Worm (Caenorhabditis elegans) whole organism, young adult: Measurements from ENCODE around the gene B0432.10.
"Not testable (repeated sequence)": the region's sequence is repeated elsewhere in the genome, so short reads cannot be mapped to it uniquely, and the experiment has no call there.

Experiments
- B0019.2 ChIP-seq: fragments of 200-800 bp; sonication (Bioruptor generic); conservative IDR thresholded peaks from 2 replicates; pipeline ENCODE4 v1.3.6; 2022; ENCODE audit warnings: missing genetic modification reagents, missing genetic modification characterization, missing compliant biosample characterization
- B0035.1 ChIP-seq: sonication (generic microtip); optimal IDR thresholded peaks from 2 replicates; lab custom pipeline; 2016; ENCODE audit warnings: missing genetic modification characterization, mild to moderate bottlenecking, missing compliant biosample characterization, missing genotype, missing genetic modification reagents
- B0336.3 ChIP-seq: fragments of 200-800 bp; sonication (Bioruptor generic); IDR thresholded peaks from 2 replicates; pipeline ENCODE4 v1.3.6; 2022; ENCODE audit warnings: missing genetic modification characterization, missing compliant biosample characterization
- D2030.7 ChIP-seq: fragments of 200-800 bp; sonication (Bioruptor generic); IDR thresholded peaks from 2 replicates; pipeline ENCODE4 v1.3.6; 2022; ENCODE audit warnings: missing genetic modification reagents, missing genetic modification characterization, missing compliant biosample characterization
- F37B4.10 ChIP-seq: fragments of 200-800 bp; sonication (Bioruptor generic); IDR thresholded peaks from 2 replicates; pipeline ENCODE4 v1.3.6; 2022; ENCODE audit warnings: missing genetic modification characterization, missing compliant biosample characterization
- F52B5.7 ChIP-seq: sonication (generic microtip); optimal IDR thresholded peaks from 2 replicates; lab custom pipeline; 2016; ENCODE audit warnings: mild to moderate bottlenecking, missing genetic modification characterization, missing compliant biosample characterization
- F55B11.4 ChIP-seq: sonication (generic microtip); optimal IDR thresholded peaks from 2 replicates; lab custom pipeline; 2016; ENCODE audit warnings: missing compliant biosample characterization, missing genetic modification characterization, borderline replicate concordance; ENCODE audit not compliant: insufficient read depth
- K12H6.12 ChIP-seq: fragments of 200-800 bp; sonication (Bioruptor generic); optimal IDR thresholded peaks from 2 replicates; lab custom pipeline; 2018; ENCODE audit warnings: mild to moderate bottlenecking, missing genetic modification characterization, missing compliant biosample characterization
- Y53G8AR.9 ChIP-seq: fragments of 200-800 bp; sonication (Bioruptor generic); conservative IDR thresholded peaks from 2 replicates; pipeline ENCODE4 v1.3.6; 2022; ENCODE audit warnings: missing genetic modification reagents, missing genetic modification characterization, missing compliant biosample characterization
- Y79H2A.3 ChIP-seq: fragments of 200-800 bp; sonication (Bioruptor generic); conservative IDR thresholded peaks from 2 replicates; pipeline ENCODE4 v1.3.6; 2022; ENCODE audit warnings: missing genetic modification reagents, missing genetic modification characterization, missing compliant biosample characterization
- aptf-3 ChIP-seq: fragments of 200-800 bp; sonication (Bioruptor generic); IDR thresholded peaks from 2 replicates; pipeline ENCODE4 v1.3.6; 2022; ENCODE audit warnings: missing genetic modification characterization, missing compliant biosample characterization
- atf-7 ChIP-seq: sonication (generic microtip); optimal IDR thresholded peaks from 2 replicates; lab custom pipeline; 2017; ENCODE audit warnings: mild to moderate bottlenecking, missing genetic modification characterization, missing compliant biosample characterization
- attf-6 ChIP-seq: fragments of 200-800 bp; sonication (Bioruptor generic); IDR thresholded peaks from 2 replicates; pipeline ENCODE4 v1.3.6; 2022; ENCODE audit warnings: missing genetic modification reagents, missing genetic modification characterization, missing compliant biosample characterization
- ceh-27 ChIP-seq: fragments of 200-800 bp; sonication (Bioruptor generic); optimal IDR thresholded peaks from 2 replicates; lab custom pipeline; 2018; ENCODE audit warnings: mild to moderate bottlenecking, missing genetic modification characterization, moderate library complexity, missing compliant biosample characterization
- ceh-58 ChIP-seq: fragments of 200-800 bp; sonication (Bioruptor generic); IDR thresholded peaks from 2 replicates; pipeline ENCODE4 v1.3.6; 2022; ENCODE audit warnings: missing genetic modification characterization, missing compliant biosample characterization
- dpff-1 ChIP-seq: sonication (generic microtip); optimal IDR thresholded peaks from 2 replicates; lab custom pipeline; 2017; ENCODE audit warnings: mild to moderate bottlenecking, missing genetic modification characterization, missing compliant biosample characterization
- fkh-3 ChIP-seq: sonication (generic microtip); optimal IDR thresholded peaks from 2 replicates; lab custom pipeline; 2016; ENCODE audit warnings: mild to moderate bottlenecking, missing genetic modification characterization, missing compliant biosample characterization
- gei-17 ChIP-seq: fragments of 200-800 bp; sonication (Bioruptor generic); optimal IDR thresholded peaks from 2 replicates; lab custom pipeline; 2018; ENCODE audit warnings: mild to moderate bottlenecking, missing genetic modification characterization, missing compliant biosample characterization
- him-1 ChIP-seq: sonication (generic microtip); optimal IDR thresholded peaks from 2 replicates; lab custom pipeline; 2016; ENCODE audit warnings: missing genotype, missing genetic modification reagents, missing genetic modification characterization, missing compliant biosample characterization
- hlh-12 ChIP-seq: sonication (generic microtip); optimal IDR thresholded peaks from 2 replicates; lab custom pipeline; 2016; ENCODE audit warnings: missing genetic modification characterization, missing compliant biosample characterization
- hmg-1.2 ChIP-seq: fragments of 200-800 bp; sonication (Bioruptor generic); IDR thresholded peaks from 2 replicates; pipeline ENCODE4 v1.3.6; 2022; ENCODE audit warnings: missing genetic modification reagents, missing genetic modification characterization, missing compliant biosample characterization
- hsf-1 ChIP-seq: fragments of 200-800 bp; sonication (Bioruptor generic); IDR thresholded peaks from 2 replicates; pipeline ENCODE4 v1.3.6; 2022; ENCODE audit warnings: missing genetic modification reagents, missing genetic modification characterization, missing compliant biosample characterization
- let-607 ChIP-seq, 2 experiments: fragments of 200-800 bp in 1 of 2; sonication (Bioruptor generic) in 1 of 2; sonication (generic microtip) in 1 of 2; optimal IDR thresholded peaks; 2 replicates each; lab custom pipeline; 2016 to 2018; ENCODE audit warnings: mild to moderate bottlenecking in 2 of 2, missing compliant biosample characterization in 2 of 2, missing genetic modification characterization in 2 of 2, moderate library complexity in 2 of 2, missing genotype in 1 of 2
- lsy-27 ChIP-seq: sonication (generic microtip); optimal IDR thresholded peaks from 2 replicates; lab custom pipeline; 2017; ENCODE audit warnings: missing genetic modification characterization, mild to moderate bottlenecking, missing compliant biosample characterization, antibody characterized with exemption, missing genotype, borderline replicate concordance; ENCODE audit not compliant: insufficient read depth
- madf-3 ChIP-seq: fragments of 200-800 bp; sonication (Bioruptor generic); IDR thresholded peaks from 2 replicates; pipeline ENCODE4 v1.3.6; 2022; ENCODE audit warnings: missing genetic modification reagents, missing genetic modification characterization, missing compliant biosample characterization
- mes-4 ChIP-seq: sonication (generic microtip); optimal IDR thresholded peaks from 2 replicates; lab custom pipeline; 2016; ENCODE audit warnings: missing genotype, missing genetic modification characterization, missing compliant biosample characterization
- nfyb-1 ChIP-seq: fragments of 200-800 bp; sonication (Bioruptor generic); IDR thresholded peaks from 2 replicates; pipeline ENCODE4 v1.3.6; 2022; ENCODE audit warnings: missing genetic modification reagents, missing genetic modification characterization, missing compliant biosample characterization
- nhr-90 ChIP-seq: sonication (generic microtip); optimal IDR thresholded peaks from 2 replicates; lab custom pipeline; 2016; ENCODE audit warnings: missing genotype, mild to moderate bottlenecking, missing genetic modification characterization, missing compliant biosample characterization
- pha-4 ChIP-seq: fragments of 150-350 bp; sonication (generic microtip); optimal IDR thresholded peaks from 2 replicates; lab custom pipeline; 2014; ENCODE audit warnings: missing biosample characterization, missing genetic modification reagents, missing genetic modification characterization
- repo-1 ChIP-seq: sonication (generic microtip); optimal IDR thresholded peaks from 2 replicates; lab custom pipeline; 2017; ENCODE audit warnings: mild to moderate bottlenecking, missing genetic modification characterization, missing compliant biosample characterization
- snpc-1.1 ChIP-seq: sonication (generic microtip); optimal IDR thresholded peaks from 2 replicates; lab custom pipeline; 2017; ENCODE audit warnings: missing genetic modification characterization, mild to moderate bottlenecking, missing compliant biosample characterization, antibody characterized with exemption, moderate library complexity, missing genotype, missing genetic modification reagents; ENCODE audit not compliant: insufficient read depth
- sptf-2 ChIP-seq: fragments of 200-800 bp; sonication (Bioruptor generic); optimal IDR thresholded peaks from 2 replicates; lab custom pipeline; 2018; ENCODE audit warnings: mild to moderate bottlenecking, missing genetic modification characterization, missing compliant biosample characterization
- zfh-2 ChIP-seq: fragments of 200-800 bp; sonication (Bioruptor generic); conservative IDR thresholded peaks from 2 replicates; pipeline ENCODE4 v1.3.6; 2022; ENCODE audit warnings: missing genetic modification reagents, missing genetic modification characterization, missing compliant biosample characterization
- ztf-22 ChIP-seq: fragments of 200-800 bp; sonication (Bioruptor generic); optimal IDR thresholded peaks from 2 replicates; lab custom pipeline; 2018; ENCODE audit warnings: mild to moderate bottlenecking, missing genetic modification characterization, moderate library complexity, missing compliant biosample characterization
- ztf-26 ChIP-seq: sonication (generic microtip); optimal IDR thresholded peaks from 2 replicates; lab custom pipeline; 2017; ENCODE audit warnings: missing genetic modification characterization, missing compliant biosample characterization
- ztf-28 ChIP-seq: fragments of 200-800 bp; sonication (Bioruptor generic); IDR thresholded peaks from 2 replicates; pipeline ENCODE4 v1.3.6; 2022; ENCODE audit warnings: missing genetic modification reagents, missing genetic modification characterization, missing compliant biosample characterization

B0432.10 gene

DNA sequence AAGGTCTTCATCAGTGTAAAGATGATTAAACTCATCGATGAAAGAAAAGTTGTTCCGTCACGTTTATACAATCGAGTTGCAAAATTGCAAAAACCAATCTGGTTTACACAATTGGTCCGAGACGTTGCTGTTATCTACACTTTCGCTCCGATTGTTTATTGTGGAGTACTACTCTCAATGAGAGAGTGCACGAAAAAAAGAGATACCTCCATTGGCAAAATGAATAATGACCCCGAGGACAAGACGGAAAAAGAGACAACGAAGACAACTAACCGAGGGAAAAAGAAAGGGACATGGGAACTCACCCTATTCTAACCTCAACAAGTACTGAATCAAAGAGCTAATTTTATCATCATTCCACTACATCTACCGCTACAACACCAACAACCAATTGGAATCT, 27.5 kb upstream of the B0432.10 start:
- TF ChIP-seq B0035.1 (tag; lab: Kevin White, UChicago) (no peak), ceh-27 (no peak), lsy-27 (tag; lab: Kevin White, UChicago) (no peak), F37B4.10 (GFP tag; lab: Robert Waterston, UW) (no peak), nhr-90 (tag; lab: Kevin White, UChicago) (no peak), snpc-1.1 (tag; lab: Kevin White, UChicago) (no peak), sptf-2 (GFP tag; lab: Kevin White, UChicago) (no peak), B0336.3 (no peak), aptf-3 (GFP tag; lab: Robert Waterston, UW) (no peak), him-1 (no peak)

DNA sequence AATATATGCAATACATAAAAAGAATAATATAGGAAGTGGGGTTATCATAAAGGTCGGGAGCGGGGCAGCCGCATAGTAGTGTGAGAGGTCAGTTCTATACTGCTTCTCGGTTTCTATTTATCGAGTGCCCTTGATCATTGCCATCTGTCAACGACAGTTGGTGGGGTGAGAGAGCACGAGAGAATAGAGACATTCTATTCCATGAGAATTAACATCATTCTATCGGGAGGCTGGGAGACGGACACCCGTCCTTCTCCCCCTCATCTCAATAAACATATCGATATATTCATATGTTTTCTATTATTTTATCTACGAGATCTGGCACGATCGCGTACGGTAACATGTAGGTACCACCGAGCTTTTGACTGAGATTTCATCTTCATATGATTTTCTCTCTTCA, 26.0 kb upstream of the B0432.10 start, which contains the start of gene mps-2:
Gene mps-2 (minus strand): TSS at position 101 of the 400 bp plus-strand sequence.
- not testable (repeated sequence) for TF ChIP-seq mes-4 (tag; lab: Kevin White, UChicago); nhr-90 (tag; lab: Kevin White, UChicago); K12H6.12

DNA sequence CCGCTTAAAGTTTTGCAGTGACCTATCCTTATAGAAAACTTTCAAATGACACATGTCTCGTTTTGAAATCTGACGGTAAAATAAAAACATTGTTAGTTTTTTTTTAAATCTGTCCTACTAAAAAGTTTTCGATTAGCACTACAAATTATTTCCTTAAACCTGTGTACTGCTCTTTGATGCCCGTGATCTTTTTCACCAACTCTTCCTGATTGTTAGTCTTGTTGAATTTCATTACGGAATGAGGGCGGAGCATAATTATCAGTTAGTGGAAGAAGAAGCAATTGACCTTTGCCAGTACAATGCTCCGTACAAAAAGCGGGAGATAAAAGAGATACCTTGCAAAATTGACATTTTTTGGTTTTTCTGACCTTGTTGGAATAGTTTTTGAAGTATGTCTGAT, 21.1 kb upstream of the B0432.10 start, which contains the start of gene K01A2.4:
Gene K01A2.4 (plus strand): TSS at position 301 of the 400 bp plus-strand sequence.
- TF ChIP-seq let-607 (tag; optimal IDR thresholded peaks at IDR 0.05; lab: Kevin White, UChicago) (no peak), ztf-28 (GFP tag; lab: Robert Waterston, UW) (no peak), Y79H2A.3 (GFP tag; lab: Robert Waterston, UW) (no peak), atf-7 (tag; lab: Kevin White, UChicago) (no peak), F52B5.7 (tag; lab: Kevin White, UChicago) (no peak), sptf-2 (GFP tag; lab: Kevin White, UChicago) (no peak), pha-4 (no peak), ceh-58 (GFP tag; lab: Robert Waterston, UW) (no peak), hlh-12 (tag; lab: Kevin White, UChicago) (no peak), hsf-1 (no peak), repo-1 (tag; lab: Kevin White, UChicago) (no peak), lsy-27 (tag; lab: Kevin White, UChicago) (no peak), F55B11.4 (tag; lab: Kevin White, UChicago) (no peak), snpc-1.1 (tag; lab: Kevin White, UChicago) (no peak), D2030.7 (no peak), zfh-2 (GFP tag; lab: Robert Waterston, UW) (no peak), ztf-22 (GFP tag; lab: Kevin White, UChicago) (no peak), attf-6 (GFP tag; lab: Robert Waterston, UW) (no peak), hmg-1.2 (GFP tag; lab: Robert Waterston, UW) (no peak), dpff-1 (tag; lab: Kevin White, UChicago) (no peak)

DNA sequence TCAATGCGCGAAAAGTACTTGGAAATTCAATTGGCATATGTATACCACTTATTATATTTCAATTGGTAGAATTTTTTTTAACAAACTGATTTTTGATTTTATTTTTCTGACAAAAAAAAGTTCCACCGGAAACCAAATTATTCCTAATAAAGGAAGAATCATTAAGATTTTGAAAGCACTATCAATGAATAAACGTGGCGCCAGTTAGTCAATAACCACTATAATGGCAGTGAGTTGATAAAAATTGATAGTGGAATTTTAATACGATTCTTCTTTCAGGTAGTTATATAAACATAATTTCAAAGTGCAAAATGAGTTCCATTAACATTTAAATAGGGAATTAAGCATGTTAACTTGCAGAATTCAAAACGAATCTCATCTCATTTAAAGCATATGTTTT, 19.6 kb upstream of the B0432.10 start, which contains the start of gene col-69:
Gene col-69 (minus strand): TSS at position 101 of the 400 bp plus-strand sequence.
- TF ChIP-seq madf-3 (GFP tag; lab: Robert Waterston, UW) = no peak
- no peak for TF ChIP-seq ztf-26
- TF ChIP-seq repo-1 (tag; lab: Kevin White, UChicago) = no peak
- no peak for TF ChIP-seq nfyb-1
- no peak for TF ChIP-seq hmg-1.2 (GFP tag; lab: Robert Waterston, UW)
- TF ChIP-seq B0019.2 = no peak
- TF ChIP-seq gei-17 (GFP tag; lab: Kevin White, UChicago) = no peak
- no peak for TF ChIP-seq Y53G8AR.9 (GFP tag; lab: Robert Waterston, UW)
- no peak for TF ChIP-seq fkh-3 (tag; lab: Kevin White, UChicago)
